Worm (Caenorhabditis elegans) whole organism, late embryonic: ENCODE data around the gene iglr-1.

Experiments
- C08G9.2 ChIP-seq: sonication (generic microtip); optimal IDR thresholded peaks from 2 replicates; lab custom pipeline; 2016; ENCODE audit warnings: mild to moderate bottlenecking, missing genetic modification characterization, moderate library complexity, missing compliant biosample characterization
- C38D4.7 ChIP-seq: fragments of 200-800 bp; sonication (Bioruptor generic); optimal IDR thresholded peaks from 2 replicates; lab custom pipeline; 2018; ENCODE audit warnings: mild to moderate bottlenecking, missing genetic modification characterization, moderate library complexity, missing compliant biosample characterization
- F13H6.1 ChIP-seq: sonication (generic microtip); optimal IDR thresholded peaks from 2 replicates; lab custom pipeline; 2016; ENCODE audit warnings: missing genetic modification characterization, missing compliant biosample characterization
- K02D7.2 ChIP-seq: sonication (generic microtip); optimal IDR thresholded peaks from 2 replicates; lab custom pipeline; 2017; ENCODE audit warnings: mild to moderate bottlenecking, missing genetic modification characterization, missing compliant biosample characterization
- K09A11.1 ChIP-seq: sonication (generic microtip); optimal IDR thresholded peaks from 2 replicates; lab custom pipeline; 2017; ENCODE audit warnings: antibody characterized with exemption, mild to moderate bottlenecking, missing genetic modification characterization, missing compliant biosample characterization; ENCODE audit not compliant: insufficient read depth
- ahr-1 ChIP-seq: sonication (generic microtip); optimal IDR thresholded peaks from 2 replicates; lab custom pipeline; 2016; ENCODE audit warnings: missing genetic modification characterization, missing compliant biosample characterization
- ama-1 ChIP-seq: fragments of 150-350 bp; optimal IDR thresholded peaks from 2 replicates; lab custom pipeline; 2014
- ceh-14 ChIP-seq: sonication (generic microtip); optimal IDR thresholded peaks from 2 replicates; lab custom pipeline; 2016; ENCODE audit warnings: missing genotype, missing genetic modification characterization, missing compliant biosample characterization
- ceh-19 ChIP-seq: fragments of 200-800 bp; sonication (Bioruptor generic); optimal IDR thresholded peaks from 2 replicates; lab custom pipeline; 2018; ENCODE audit warnings: mild to moderate bottlenecking, missing genetic modification characterization, missing compliant biosample characterization
- ceh-2 ChIP-seq: sonication (generic microtip); optimal IDR thresholded peaks from 2 replicates; lab custom pipeline; 2016; ENCODE audit warnings: missing genotype, missing genetic modification characterization, missing compliant biosample characterization
- ceh-22 ChIP-seq: sonication (generic microtip); optimal IDR thresholded peaks from 2 replicates; lab custom pipeline; 2017; ENCODE audit warnings: missing biosample characterization, missing genetic modification characterization
- ceh-24 ChIP-seq: sonication (generic microtip); optimal IDR thresholded peaks from 2 replicates; lab custom pipeline; 2016; ENCODE audit warnings: mild to moderate bottlenecking, missing genetic modification characterization, missing compliant biosample characterization
- ceh-30 ChIP-seq: fragments of 150-350 bp; optimal IDR thresholded peaks from 2 replicates; lab custom pipeline; 2014; ENCODE audit warnings: missing biosample characterization, missing genetic modification characterization
- ceh-34 ChIP-seq: sonication (generic microtip); optimal IDR thresholded peaks from 2 replicates; lab custom pipeline; 2016; ENCODE audit warnings: mild to moderate bottlenecking, missing genetic modification characterization, missing compliant biosample characterization
- ceh-6 ChIP-seq: fragments of 200-800 bp; sonication (Bioruptor generic); optimal IDR thresholded peaks from 2 replicates; lab custom pipeline; 2018; ENCODE audit warnings: mild to moderate bottlenecking, missing genetic modification characterization, missing compliant biosample characterization
- ceh-9 ChIP-seq: sonication (generic microtip); optimal IDR thresholded peaks from 2 replicates; lab custom pipeline; 2016; ENCODE audit warnings: mild to moderate bottlenecking, missing genetic modification characterization, inconsistent platforms, missing compliant biosample characterization
- che-1 ChIP-seq: sonication (generic microtip); optimal IDR thresholded peaks from 2 replicates; lab custom pipeline; 2016; ENCODE audit warnings: mild to moderate bottlenecking, missing genetic modification characterization, missing compliant biosample characterization
- dmd-4 ChIP-seq: sonication (generic microtip); optimal IDR thresholded peaks from 2 replicates; lab custom pipeline; 2016; ENCODE audit warnings: borderline replicate concordance, missing genetic modification characterization, missing compliant biosample characterization
- gmeb-2 ChIP-seq: sonication (generic microtip); optimal IDR thresholded peaks from 2 replicates; lab custom pipeline; 2016; ENCODE audit warnings: missing genetic modification characterization, inconsistent platforms, missing compliant biosample characterization
- hlh-15 ChIP-seq: sonication (generic microtip); optimal IDR thresholded peaks from 2 replicates; lab custom pipeline; 2016; ENCODE audit warnings: missing genetic modification characterization, missing compliant biosample characterization
- hlh-30 ChIP-seq: sonication (generic microtip); optimal IDR thresholded peaks from 2 replicates; lab custom pipeline; 2017; ENCODE audit warnings: antibody characterized with exemption, missing genetic modification characterization, missing compliant biosample characterization; ENCODE audit not compliant: insufficient read depth
- hlh-6 ChIP-seq: sonication (generic microtip); optimal IDR thresholded peaks from 2 replicates; lab custom pipeline; 2016; ENCODE audit warnings: missing genotype, missing genetic modification characterization, missing compliant biosample characterization
- madf-2 ChIP-seq: sonication (generic microtip); optimal IDR thresholded peaks from 2 replicates; lab custom pipeline; 2017; ENCODE audit warnings: missing genetic modification characterization, missing compliant biosample characterization
- mec-3 ChIP-seq: sonication (generic microtip); optimal IDR thresholded peaks from 2 replicates; lab custom pipeline; 2016; ENCODE audit warnings: borderline replicate concordance, missing genetic modification characterization, missing compliant biosample characterization
- nfya-1 ChIP-seq: sonication (generic microtip); optimal IDR thresholded peaks from 2 replicates; lab custom pipeline; 2017; ENCODE audit warnings: missing genetic modification characterization, mild to moderate bottlenecking, missing compliant biosample characterization, antibody characterized with exemption, moderate library complexity
- nhr-11 ChIP-seq: fragments of 150-350 bp; optimal IDR thresholded peaks from 2 replicates; lab custom pipeline; 2014; ENCODE audit warnings: missing biosample characterization, missing genetic modification characterization
- nhr-232 ChIP-seq: sonication (generic microtip); optimal IDR thresholded peaks from 2 replicates; lab custom pipeline; 2016; ENCODE audit warnings: missing genetic modification characterization, missing compliant biosample characterization
- npax-4 ChIP-seq: sonication (generic microtip); optimal IDR thresholded peaks from 2 replicates; lab custom pipeline; 2016; ENCODE audit warnings: missing genetic modification characterization, missing compliant biosample characterization
- odd-2 ChIP-seq: sonication (generic microtip); optimal IDR thresholded peaks from 2 replicates; lab custom pipeline; 2017; ENCODE audit warnings: antibody characterized with exemption, mild to moderate bottlenecking, missing genetic modification characterization, missing compliant biosample characterization
- pag-3 ChIP-seq: sonication (generic microtip); optimal IDR thresholded peaks from 2 replicates; lab custom pipeline; 2016; ENCODE audit warnings: missing compliant biosample characterization, missing genetic modification characterization, borderline replicate concordance
- pax-1 ChIP-seq: fragments of 150-350 bp; optimal IDR thresholded peaks from 2 replicates; lab custom pipeline; 2014; ENCODE audit warnings: missing biosample characterization, missing genetic modification characterization
- pqm-1 ChIP-seq: sonication (generic microtip); optimal IDR thresholded peaks from 2 replicates; lab custom pipeline; 2016; ENCODE audit warnings: missing genetic modification characterization, missing compliant biosample characterization
- pros-1 ChIP-seq: fragments of 150-350 bp; optimal IDR thresholded peaks from 2 replicates; lab custom pipeline; 2014; ENCODE audit warnings: missing biosample characterization, missing genetic modification reagents, missing genetic modification characterization
- ref-2 ChIP-seq: sonication (generic microtip); optimal IDR thresholded peaks from 2 replicates; lab custom pipeline; 2016; ENCODE audit warnings: missing genetic modification characterization, missing compliant biosample characterization
- sdc-2 ChIP-seq: sonication (generic microtip); optimal IDR thresholded peaks from 2 replicates; lab custom pipeline; 2016; ENCODE audit warnings: missing genotype, missing genetic modification characterization, missing compliant biosample characterization
- sox-2 ChIP-seq: fragments of 200-800 bp; sonication (Bioruptor generic); IDR thresholded peaks from 2 replicates; pipeline ENCODE4 v1.3.6; 2022; ENCODE audit warnings: missing genetic modification reagents, missing genetic modification characterization, missing compliant biosample characterization
- sox-4 ChIP-seq: sonication (generic microtip); optimal IDR thresholded peaks from 2 replicates; lab custom pipeline; 2017; ENCODE audit warnings: mild to moderate bottlenecking, missing genetic modification characterization, inconsistent platforms, missing compliant biosample characterization
- tbx-7 ChIP-seq: sonication (generic microtip); optimal IDR thresholded peaks from 2 replicates; lab custom pipeline; 2016; ENCODE audit warnings: missing genotype, missing genetic modification characterization, missing compliant biosample characterization
- unc-42 ChIP-seq: sonication (generic microtip); optimal IDR thresholded peaks from 2 replicates; lab custom pipeline; 2016; ENCODE audit warnings: missing genotype, missing genetic modification characterization, missing compliant biosample characterization
- zip-5 ChIP-seq: sonication (generic microtip); optimal IDR thresholded peaks from 2 replicates; lab custom pipeline; 2016; ENCODE audit warnings: missing genetic modification characterization, missing compliant biosample characterization

Gene iglr-1

DNA sequence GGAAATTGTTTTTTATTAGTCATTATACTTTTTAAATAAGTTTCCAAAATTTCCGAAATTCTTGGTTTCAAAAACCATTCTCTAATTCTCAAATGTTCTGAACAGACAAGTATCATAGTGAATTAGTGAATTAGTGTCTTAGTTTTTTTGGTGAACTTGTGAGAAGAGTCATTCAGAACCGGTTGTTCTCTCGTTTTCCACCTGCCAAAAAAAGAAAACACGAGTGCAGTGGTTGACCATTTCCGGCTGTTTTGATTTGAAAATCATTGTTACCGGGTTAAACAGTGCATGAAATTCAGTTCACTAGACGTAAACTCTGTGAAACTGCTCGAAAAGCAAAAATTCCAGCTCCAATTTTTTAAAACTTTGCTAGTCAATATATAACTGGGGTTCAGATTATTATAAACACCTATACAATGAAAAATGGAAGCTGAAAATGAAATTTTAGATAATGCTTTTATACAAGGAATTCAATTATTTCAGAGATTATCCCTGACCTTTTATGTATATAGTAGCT, 48.6 kb upstream of the iglr-1 start:
- no peak for TF ChIP-seq ceh-22 (tag; lab: Kevin White, UChicago)
- TF ChIP-seq nfya-1 (tag; lab: Kevin White, UChicago): no peak
- TF ChIP-seq ahr-1 (tag; lab: Kevin White, UChicago): no peak
- TF ChIP-seq ama-1 (lab: Kevin White, UChicago): no peak
- TF ChIP-seq ceh-14: no peak
- no peak for TF ChIP-seq hlh-6 (tag; lab: Kevin White, UChicago)
- TF ChIP-seq dmd-4: no peak
- no peak for TF ChIP-seq ref-2
- no peak for TF ChIP-seq ceh-34 (tag; lab: Kevin White, UChicago)
- no peak for TF ChIP-seq madf-2 (tag; lab: Kevin White, UChicago)
- no peak for TF ChIP-seq sox-2
- TF ChIP-seq hlh-15: no peak
- no peak for TF ChIP-seq nhr-11 (tag; lab: Kevin White, UChicago)
- TF ChIP-seq npax-4 (tag; lab: Kevin White, UChicago): no peak
- TF ChIP-seq zip-5 (tag; lab: Kevin White, UChicago): no peak

DNA sequence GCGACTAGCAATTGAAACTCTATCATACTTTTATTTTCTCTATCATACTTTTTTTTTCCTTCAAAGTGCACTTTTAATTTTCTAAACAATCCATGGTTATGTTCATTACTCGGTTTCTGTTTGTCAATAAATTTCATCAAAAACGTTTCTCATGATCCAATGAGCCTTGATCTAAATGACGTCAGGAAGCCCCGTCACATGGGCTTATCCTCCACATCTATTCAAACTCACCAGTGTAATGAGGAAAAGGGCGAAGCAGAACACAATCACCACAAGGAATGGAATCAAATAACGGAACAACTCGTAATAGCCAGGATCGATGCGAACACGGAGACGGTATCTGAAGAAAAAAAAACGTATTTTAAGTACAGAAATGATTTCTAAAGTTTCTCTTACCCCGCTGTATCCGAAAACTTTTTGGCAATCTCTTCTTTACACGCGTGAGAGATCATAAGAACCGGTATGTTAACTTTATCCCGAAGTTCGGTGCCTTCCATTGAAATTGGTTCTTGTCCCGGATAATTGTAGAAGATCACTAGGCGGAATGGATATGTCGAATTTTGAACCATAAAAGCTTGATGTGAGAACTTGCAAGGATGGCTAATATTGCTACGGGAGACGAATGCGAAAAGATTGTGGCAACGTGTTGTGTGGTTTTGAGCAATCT, 48.0 kb upstream of the iglr-1 start:
- no peak for TF ChIP-seq sdc-2
- TF ChIP-seq K02D7.2: no peak

DNA sequence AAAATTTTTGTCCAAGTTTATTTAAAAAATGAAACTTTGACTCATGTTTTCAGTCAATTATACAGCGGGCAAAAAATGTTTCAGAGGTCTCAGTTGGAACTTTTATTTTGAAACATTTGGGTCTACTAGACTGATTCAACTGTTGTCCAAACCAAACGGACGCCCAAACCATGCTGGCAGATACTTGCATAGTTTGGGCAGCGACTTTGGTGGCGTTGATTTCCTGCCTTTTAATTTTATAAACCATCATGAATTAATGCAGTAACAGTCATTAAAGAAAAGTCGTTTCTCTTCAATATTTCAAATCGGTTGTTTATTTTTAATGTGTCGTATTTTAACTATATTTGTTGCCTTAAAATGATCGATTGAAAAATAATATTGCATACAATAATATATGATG, 45.1 kb upstream of the iglr-1 start:
- TF ChIP-seq ceh-19 (GFP tag; lab: Kevin White, UChicago) (no peak), che-1 (tag; lab: Kevin White, UChicago) (no peak), K09A11.1 (tag; lab: Kevin White, UChicago) (no peak), mec-3 (tag; lab: Kevin White, UChicago) (no peak), tbx-7 (tag; lab: Kevin White, UChicago) (no peak), nfya-1 (tag; lab: Kevin White, UChicago) (no peak), ceh-24 (tag; lab: Kevin White, UChicago) (no peak), ceh-2 (tag; lab: Kevin White, UChicago) (no peak), F13H6.1 (tag; lab: Kevin White, UChicago) (no peak), odd-2 (tag; lab: Kevin White, UChicago) (no peak), pag-3 (tag; lab: Kevin White, UChicago) (no peak), pax-1 (no peak), pros-1 (tag; lab: Kevin White, UChicago) (no peak), unc-42 (no peak), ceh-9 (no peak), nhr-232 (tag; lab: Kevin White, UChicago) (no peak), ceh-6 (no peak), npax-4 (tag; lab: Kevin White, UChicago) (no peak), gmeb-2 (tag; lab: Kevin White, UChicago) (no peak)

DNA sequence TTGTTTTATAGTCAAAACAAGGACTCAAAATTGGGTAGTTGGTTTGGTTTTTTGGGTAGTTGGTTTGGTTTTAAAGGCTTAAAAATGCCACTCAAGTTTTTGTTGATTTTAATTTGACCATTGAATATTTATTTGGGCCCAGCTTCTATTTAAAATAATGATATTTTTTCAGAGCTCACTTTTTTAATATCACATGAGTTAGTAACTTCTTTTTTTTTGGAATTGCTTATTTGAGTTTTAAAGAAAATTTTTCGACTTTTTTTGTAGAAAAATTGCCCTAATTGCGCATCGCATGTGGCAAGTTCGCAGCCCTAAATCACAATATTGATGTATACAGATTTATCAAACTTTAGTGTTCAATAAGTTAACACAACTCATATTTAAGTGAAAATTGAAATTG, 44.6 kb upstream of the iglr-1 start:
- TF ChIP-seq nfya-1 (tag; lab: Kevin White, UChicago) (no peak), ceh-24 (tag; lab: Kevin White, UChicago) (no peak), nhr-11 (tag; lab: Kevin White, UChicago) (no peak), C38D4.7 (GFP tag; lab: Kevin White, UChicago) (no peak), hlh-30 (no peak), ceh-30 (tag; lab: Kevin White, UChicago) (no peak), unc-42 (no peak), pros-1 (tag; lab: Kevin White, UChicago) (no peak), ahr-1 (tag; lab: Kevin White, UChicago) (no peak), sox-4 (no peak), hlh-6 (tag; lab: Kevin White, UChicago) (no peak), C08G9.2 (tag; lab: Kevin White, UChicago) (no peak), odd-2 (tag; lab: Kevin White, UChicago) (no peak), che-1 (tag; lab: Kevin White, UChicago) (no peak), nhr-232 (tag; lab: Kevin White, UChicago) (no peak), pqm-1 (tag; lab: Kevin White, UChicago) (no peak), zip-5 (tag; lab: Kevin White, UChicago) (no peak), ceh-14 (no peak)
